Worm (Caenorhabditis elegans) whole organism, early embryonic: ENCODE results near the gene srp-2.

Source experiments
- B0310.2 ChIP-seq: sonication (generic microtip); optimal IDR thresholded peaks from 2 replicates; lab custom pipeline; 2016; ENCODE audit warnings: mild to moderate bottlenecking, missing genetic modification characterization, missing compliant biosample characterization
- F13C5.2 ChIP-seq: sonication (generic microtip); optimal IDR thresholded peaks from 2 replicates; lab custom pipeline; 2017; ENCODE audit warnings: mild to moderate bottlenecking, missing genetic modification characterization, inconsistent platforms, missing compliant biosample characterization
- aly-1 ChIP-seq: sonication (generic microtip); optimal IDR thresholded peaks from 2 replicates; lab custom pipeline; 2016; ENCODE audit warnings: missing genetic modification characterization, missing compliant biosample characterization
- ama-1 ChIP-seq: fragments of 150-350 bp; optimal IDR thresholded peaks from 2 replicates; lab custom pipeline; 2014
- flt-1 ChIP-seq: fragments of 200-800 bp; sonication (Bioruptor generic); IDR thresholded peaks from 2 replicates; pipeline ENCODE4 v1.3.6; 2022; ENCODE audit warnings: missing genetic modification characterization, missing compliant biosample characterization
- hnd-1 ChIP-seq: sonication (generic microtip); optimal IDR thresholded peaks from 2 replicates; lab custom pipeline; 2016; ENCODE audit warnings: missing genetic modification characterization, missing compliant biosample characterization
- pes-1 ChIP-seq: fragments of 200-800 bp; sonication (Bioruptor generic); IDR thresholded peaks from 2 replicates; pipeline ENCODE4 v1.3.6; 2022; ENCODE audit warnings: missing genetic modification reagents, missing genetic modification characterization, missing compliant biosample characterization
- scrt-1 ChIP-seq: fragments of 200-800 bp; sonication (Bioruptor generic); IDR thresholded peaks from 2 replicates; pipeline ENCODE4 v1.3.6; 2022; ENCODE audit warnings: missing genetic modification characterization, missing compliant biosample characterization
- tbx-11 ChIP-seq: fragments of 200-800 bp; sonication (Bioruptor generic); IDR thresholded peaks from 2 replicates; pipeline ENCODE4 v1.3.6; 2022; ENCODE audit warnings: missing genetic modification characterization, missing compliant biosample characterization
- tra-4 ChIP-seq: sonication (generic microtip); optimal IDR thresholded peaks from 2 replicates; lab custom pipeline; 2017; ENCODE audit warnings: missing genetic modification characterization, missing compliant biosample characterization

DNA sequence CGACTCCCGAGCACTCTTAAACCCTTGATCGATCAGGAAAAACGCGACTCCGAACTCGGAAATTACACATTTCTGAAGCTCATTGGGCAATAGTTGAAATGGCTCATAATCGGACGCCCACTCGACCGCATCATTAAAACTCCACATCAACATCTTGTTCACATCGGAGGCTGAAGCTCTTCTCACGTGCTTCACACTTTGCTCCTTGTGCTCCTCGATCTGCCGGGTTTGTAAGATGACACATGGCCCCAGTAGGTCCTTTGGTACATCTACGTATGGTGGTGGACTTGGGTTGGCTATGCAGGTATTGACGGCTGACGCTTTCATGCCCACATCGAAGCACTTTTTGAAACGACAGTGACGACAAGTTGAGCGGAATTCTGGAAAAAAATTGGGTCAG lies 41.0 kb downstream of the srp-2 start:
- TF ChIP-seq pes-1 (no peak), flt-1 (GFP tag; lab: Robert Waterston, UW) (no peak), B0310.2 (no peak), ama-1 (no peak), scrt-1 (GFP tag; lab: Robert Waterston, UW) (no peak), aly-1 (tag; lab: Kevin White, UChicago) (no peak), hnd-1 (tag; lab: Kevin White, UChicago) (no peak), F13C5.2 (tag; lab: Kevin White, UChicago) (no peak), tra-4 (tag; lab: Kevin White, UChicago) (no peak), tbx-11 (no peak)
